Worm (Caenorhabditis elegans) whole organism, L4/young adult: ENCODE data around the gene apt-9.

Experiments used
- W03F9.2 ChIP-seq: fragments of 150-350 bp; optimal IDR thresholded peaks from 2 replicates; lab custom pipeline; 2014; ENCODE audit warnings: missing biosample characterization, missing genetic modification characterization
- dao-5 ChIP-seq: sonication (generic microtip); optimal IDR thresholded peaks from 2 replicates; lab custom pipeline; 2016; ENCODE audit warnings: missing genotype, missing genetic modification characterization, moderate library complexity, missing compliant biosample characterization
- him-1 ChIP-seq: sonication (generic microtip); optimal IDR thresholded peaks from 2 replicates; lab custom pipeline; 2016; ENCODE audit warnings: missing genotype, missing genetic modification reagents, missing genetic modification characterization, missing compliant biosample characterization

DNA sequence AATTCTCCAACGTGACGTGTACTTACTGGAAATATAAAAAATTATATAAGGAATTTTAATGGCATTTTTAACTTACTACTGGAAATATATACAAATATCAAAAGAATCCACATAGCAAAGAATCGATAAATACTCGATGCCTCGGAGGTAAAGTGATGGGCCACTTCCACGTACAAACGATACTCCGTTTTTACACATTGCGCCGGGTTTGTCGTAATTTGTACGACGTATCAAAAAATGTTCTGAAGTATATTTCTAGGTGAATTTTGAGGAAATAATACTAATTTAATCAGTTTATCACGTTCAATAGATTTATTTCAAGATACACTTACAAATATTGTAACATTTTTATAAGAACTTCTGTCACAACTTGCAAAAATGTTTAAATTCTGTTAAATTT lies 52.5 kb downstream of the apt-9 start, which contains the start of gene R08B4.3:
- TF ChIP-seq him-1 (tag; lab: Kevin White, UChicago): no peak
- no peak for TF ChIP-seq W03F9.2 (tag; lab: Kevin White, UChicago)
- no peak for TF ChIP-seq dao-5 (tag; lab: Kevin White, UChicago)
